Fruit fly (Drosophila melanogaster): Measurements from ENCODE around the gene CG11970.

dm6 chr3R:9001720-9002240 lies 17.3 kb downstream of the CG11970 start:
- TF ChIP-seq Sox102F (GFP tag; optimal IDR thresholded peaks at IDR 0.05) (no peak), CG16779 (tag; optimal IDR thresholded peaks at IDR 0.05) (no peak)
